Worm (Caenorhabditis elegans) whole organism, L1 larva: Measurements from ENCODE around the gene Y105C5A.13.
A peak's percentile ranks its signal among the peaks of the same experiment; 100 is the strongest.
"Not testable (repeated sequence)": the region's sequence is repeated elsewhere in the genome, so short reads cannot be mapped to it uniquely, and the experiment has no call there.

ENCODE experiments used
- Y116A8C.19 ChIP-seq: sonication (generic microtip); optimal IDR thresholded peaks from 2 replicates; lab custom pipeline; 2016; ENCODE audit warnings: missing compliant biosample characterization, missing genetic modification characterization, borderline replicate concordance
- aly-2 ChIP-seq: fragments of 150-350 bp; optimal IDR thresholded peaks from 2 replicates; lab custom pipeline; 2014; ENCODE audit warnings: missing biosample characterization, missing genetic modification characterization
- blmp-1 ChIP-seq: fragments of 150-350 bp; optimal IDR thresholded peaks from 2 replicates; lab custom pipeline; 2014; ENCODE audit warnings: missing biosample characterization, missing genetic modification characterization
- ceh-8 ChIP-seq: fragments of 200-800 bp; sonication (Bioruptor generic); optimal IDR thresholded peaks from 2 replicates; lab custom pipeline; 2018; ENCODE audit warnings: mild to moderate bottlenecking, missing genetic modification characterization, moderate library complexity, missing compliant biosample characterization
- ceh-82 ChIP-seq, 3 experiments: fragments of 150-350 bp in 1 of 3; sonication (generic microtip) in 2 of 3; optimal IDR thresholded peaks; 2 replicates each; lab custom pipeline; 2014 to 2017; ENCODE audit warnings: missing biosample characterization in 3 of 3, missing genetic modification characterization in 3 of 3
- dsc-1 ChIP-seq: sonication (generic microtip); optimal IDR thresholded peaks from 2 replicates; lab custom pipeline; 2016; ENCODE audit warnings: mild to moderate bottlenecking, missing genetic modification characterization, missing compliant biosample characterization
- efl-3 ChIP-seq: fragments of 200-800 bp; sonication (Bioruptor generic); optimal IDR thresholded peaks from 2 replicates; lab custom pipeline; 2018; ENCODE audit warnings: mild to moderate bottlenecking, missing genetic modification characterization, missing compliant biosample characterization
- egl-13 ChIP-seq: sonication (generic microtip); optimal IDR thresholded peaks from 2 replicates; lab custom pipeline; 2016; ENCODE audit warnings: missing genotype, missing genetic modification reagents, missing genetic modification characterization, missing compliant biosample characterization
- elt-3 ChIP-seq, 6 experiments: fragments of 150-350 bp in 1 of 6; sonication (generic microtip); optimal IDR thresholded peaks; 2 replicates each; lab custom pipeline; 2017 to 2018; ENCODE audit warnings: missing biosample characterization in 6 of 6, missing genetic modification characterization in 6 of 6, inconsistent platforms in 1 of 6
- hlh-4 ChIP-seq: sonication (generic microtip); optimal IDR thresholded peaks from 2 replicates; lab custom pipeline; 2016; ENCODE audit warnings: mild to moderate bottlenecking, missing genetic modification characterization, missing compliant biosample characterization
- isw-1 ChIP-seq: fragments of 200-800 bp; sonication (Bioruptor generic); IDR thresholded peaks from 2 replicates; pipeline ENCODE4 v1.3.6; 2022; ENCODE audit warnings: missing genetic modification characterization, missing compliant biosample characterization
- jun-1 ChIP-seq: fragments of 150-350 bp; optimal IDR thresholded peaks from 2 replicates; lab custom pipeline; 2014; ENCODE audit warnings: missing biosample characterization, missing genetic modification reagents, missing genetic modification characterization
- lin-13 ChIP-seq: fragments of 150-350 bp; optimal IDR thresholded peaks from 2 replicates; lab custom pipeline; 2014; ENCODE audit warnings: missing biosample characterization, missing genetic modification reagents, missing genetic modification characterization
- lsy-2 ChIP-seq, 2 experiments: fragments of 150-350 bp; optimal IDR thresholded peaks; 2 replicates each; lab custom pipeline; 2014; ENCODE audit warnings: missing biosample characterization in 2 of 2, missing genetic modification characterization in 2 of 2
- mdl-1 ChIP-seq, 2 experiments: fragments of 150-350 bp; optimal IDR thresholded peaks; 2 replicates each; lab custom pipeline; 2014 to 2017; ENCODE audit warnings: missing biosample characterization in 2 of 2, missing genetic modification characterization in 2 of 2, inconsistent platforms in 1 of 2
- mep-1 ChIP-seq: fragments of 150-350 bp; optimal IDR thresholded peaks from 2 replicates; lab custom pipeline; 2014; ENCODE audit warnings: missing biosample characterization, missing genetic modification characterization
- nhr-19 ChIP-seq: fragments of 200-800 bp; sonication (Bioruptor generic); conservative IDR thresholded peaks from 2 replicates; pipeline ENCODE4 v1.3.6; 2022; ENCODE audit warnings: missing genetic modification characterization, missing compliant biosample characterization
- nhr-20 ChIP-seq: sonication (generic microtip); optimal IDR thresholded peaks from 2 replicates; lab custom pipeline; 2016; ENCODE audit warnings: mild to moderate bottlenecking, missing genetic modification characterization, missing compliant biosample characterization
- nhr-28 ChIP-seq: fragments of 150-350 bp; optimal IDR thresholded peaks from 2 replicates; lab custom pipeline; 2014; ENCODE audit warnings: missing biosample characterization, missing genetic modification characterization
- nhr-85 ChIP-seq: sonication (generic microtip); peaks from one replicate; lab custom pipeline; 2016; ENCODE audit warnings: missing genetic modification characterization, inconsistent platforms, missing compliant biosample characterization
- pag-3 ChIP-seq: sonication (generic microtip); optimal IDR thresholded peaks from 2 replicates; lab custom pipeline; 2017; ENCODE audit warnings: missing genetic modification characterization, mild to moderate bottlenecking, missing compliant biosample characterization, antibody characterized with exemption, borderline replicate concordance; ENCODE audit not compliant: insufficient read depth
- sox-4 ChIP-seq: sonication (generic microtip); optimal IDR thresholded peaks from 2 replicates; lab custom pipeline; 2016; ENCODE audit warnings: missing genetic modification characterization, missing compliant biosample characterization
- sptf-1 ChIP-seq: fragments of 150-350 bp; optimal IDR thresholded peaks from 2 replicates; lab custom pipeline; 2014; ENCODE audit warnings: missing biosample characterization, missing genetic modification characterization
- tlp-1 ChIP-seq: fragments of 150-350 bp; optimal IDR thresholded peaks from 2 replicates; lab custom pipeline; 2014; ENCODE audit warnings: missing biosample characterization, missing genetic modification characterization
- unc-130 ChIP-seq: fragments of 150-350 bp; optimal IDR thresholded peaks from 2 replicates; lab custom pipeline; 2017; ENCODE audit warnings: missing biosample characterization, missing genetic modification characterization, inconsistent platforms
- unc-62 ChIP-seq: fragments of 150-350 bp; optimal IDR thresholded peaks from 2 replicates; lab custom pipeline; 2014; ENCODE audit warnings: missing biosample characterization, missing genetic modification reagents, missing genetic modification characterization
- unc-98 ChIP-seq: fragments of 200-800 bp; sonication (Bioruptor generic); IDR thresholded peaks from 2 replicates; pipeline ENCODE4 v1.3.6; 2022; ENCODE audit warnings: missing genetic modification characterization, missing compliant biosample characterization
- xbp-1 ChIP-seq: sonication (generic microtip); optimal IDR thresholded peaks from 2 replicates; lab custom pipeline; 2016; ENCODE audit warnings: missing genetic modification characterization, missing compliant biosample characterization
- ztf-11 ChIP-seq, 2 experiments: sonication (generic microtip); optimal IDR thresholded peaks; 2 replicates each; lab custom pipeline; 2016 to 2017; ENCODE audit warnings: missing genetic modification characterization in 2 of 2, missing biosample characterization in 1 of 2, missing compliant biosample characterization in 1 of 2

Y105C5A.13 gene

DNA sequence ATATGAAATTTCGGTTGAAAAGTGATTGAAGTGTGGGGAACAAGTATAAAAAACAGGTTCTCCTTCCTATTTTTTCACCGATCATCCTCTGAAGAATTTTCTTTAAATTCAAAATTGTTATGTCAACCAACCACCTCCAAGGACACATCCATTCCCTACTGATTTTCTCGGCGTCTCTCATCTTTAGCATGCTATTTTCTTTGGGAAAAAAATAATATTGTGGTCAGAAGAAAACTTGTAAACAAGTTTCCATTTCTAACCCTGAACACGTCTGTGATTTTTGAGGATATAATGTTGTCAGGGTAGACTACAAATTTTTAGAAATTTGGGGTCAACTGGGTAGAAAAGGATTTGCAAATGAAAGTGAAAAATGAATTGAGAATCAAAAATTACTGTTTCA lies 23.4 kb upstream of the Y105C5A.13 start:
- no peak for TF ChIP-seq lin-13 (GFP tag; lab: Kevin White, UChicago)
- TF ChIP-seq mep-1 (tag; lab: Kevin White, UChicago), result peak; percentile 13
- TF ChIP-seq egl-13 (tag; lab: Kevin White, UChicago), result no peak
- TF ChIP-seq lsy-2 (tag; optimal IDR thresholded peaks at IDR 0.05; lab: Kevin White, UChicago), result peak in 1 of 2 experiments; percentile 28
- peak; percentile 50 for TF ChIP-seq nhr-20
- TF ChIP-seq elt-3 (tag; optimal IDR thresholded peaks at IDR 0.05; lab: Kevin White, UChicago), result peak in 1 of 6 experiments; percentile 36
- peak; percentile 34 for TF ChIP-seq blmp-1 (tag; lab: Kevin White, UChicago)
- TF ChIP-seq nhr-85, result peak; percentile 87

DNA sequence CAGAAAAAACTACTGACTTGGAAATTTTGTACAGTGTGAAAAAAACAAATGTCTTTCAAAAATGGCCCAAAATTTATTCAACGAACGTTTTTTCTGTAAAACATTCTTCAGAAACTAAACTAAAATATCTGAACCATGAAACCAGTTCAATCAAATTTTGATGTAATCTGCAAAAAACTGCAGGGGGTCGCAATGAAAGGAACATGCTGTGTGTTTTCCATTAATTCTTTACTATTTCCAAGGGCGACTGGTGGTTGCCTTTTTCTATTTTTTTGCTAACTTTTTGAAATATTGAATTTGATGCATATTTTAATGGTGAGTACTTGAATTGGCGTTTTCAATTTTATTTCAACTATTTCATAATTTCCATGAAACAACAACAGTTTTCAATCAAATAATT lies 9.8 kb upstream of the Y105C5A.13 start, which contains the start of gene Y105C5A.9:
Y105C5A.9 (plus strand) TSS at position 301 of the 400 bp plus-strand sequence.
- TF ChIP-seq ceh-82 (tag; optimal IDR thresholded peaks at IDR 0.05; lab: Kevin White, UChicago), result no peak
- no peak for TF ChIP-seq unc-98
- no peak for TF ChIP-seq ztf-11 (tag; optimal IDR thresholded peaks at IDR 0.05; lab: Kevin White, UChicago)
- no peak for TF ChIP-seq sox-4
- TF ChIP-seq mep-1 (tag; lab: Kevin White, UChicago), result no peak
- no peak for TF ChIP-seq nhr-19
- TF ChIP-seq xbp-1 (tag; lab: Kevin White, UChicago), result no peak
- no peak for TF ChIP-seq tlp-1 (tag; lab: Kevin White, UChicago)
- TF ChIP-seq Y116A8C.19 (tag; lab: Kevin White, UChicago), result no peak
- no peak for TF ChIP-seq isw-1
- no peak for TF ChIP-seq nhr-28
- no peak for TF ChIP-seq blmp-1 (tag; lab: Kevin White, UChicago)
- no peak for TF ChIP-seq hlh-4 (tag; lab: Kevin White, UChicago)
- no peak for TF ChIP-seq ceh-8 (GFP tag; lab: Kevin White, UChicago)
- TF ChIP-seq sptf-1 (tag; lab: Kevin White, UChicago), result no peak
- TF ChIP-seq pag-3 (tag; lab: Kevin White, UChicago), result no peak
- TF ChIP-seq aly-2 (tag; lab: Kevin White, UChicago), result no peak
- TF ChIP-seq unc-130 (tag; lab: Kevin White, UChicago), result no peak

DNA sequence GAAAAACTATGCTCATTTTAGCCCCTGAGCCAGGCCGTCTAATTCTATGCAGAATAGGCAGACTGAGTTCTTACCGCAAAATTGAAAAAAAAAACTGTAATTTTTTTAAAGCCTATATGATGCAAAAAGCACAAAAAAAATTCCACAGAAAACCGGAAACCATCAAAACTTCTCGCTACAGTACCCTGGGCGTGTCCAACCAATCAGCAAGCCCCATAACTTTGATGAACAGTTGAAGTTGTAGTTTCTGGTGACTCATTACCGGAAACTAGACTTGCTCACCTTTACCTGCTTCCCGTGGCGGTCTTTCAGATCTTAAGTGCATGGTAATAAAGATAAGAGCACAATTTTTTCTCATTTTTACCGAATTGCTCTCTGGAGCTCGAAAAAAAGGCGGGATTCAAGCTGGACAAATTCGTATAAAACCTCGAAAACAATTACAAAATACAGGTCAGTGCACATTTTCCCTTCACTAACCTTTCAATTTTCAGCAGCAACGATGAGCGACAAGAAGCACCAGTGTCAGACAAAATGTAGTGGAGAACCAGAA lies 6.7 kb upstream of the Y105C5A.13 start, which contains the start of gene Y105C5A.1274:
Y105C5A.1274 (plus strand) TSS at position 500 of the 550 bp plus-strand sequence.
- TF ChIP-seq lsy-2 (tag; optimal IDR thresholded peaks at IDR 0.05; lab: Kevin White, UChicago), result peak in 1 of 2 experiments; percentile 33

DNA sequence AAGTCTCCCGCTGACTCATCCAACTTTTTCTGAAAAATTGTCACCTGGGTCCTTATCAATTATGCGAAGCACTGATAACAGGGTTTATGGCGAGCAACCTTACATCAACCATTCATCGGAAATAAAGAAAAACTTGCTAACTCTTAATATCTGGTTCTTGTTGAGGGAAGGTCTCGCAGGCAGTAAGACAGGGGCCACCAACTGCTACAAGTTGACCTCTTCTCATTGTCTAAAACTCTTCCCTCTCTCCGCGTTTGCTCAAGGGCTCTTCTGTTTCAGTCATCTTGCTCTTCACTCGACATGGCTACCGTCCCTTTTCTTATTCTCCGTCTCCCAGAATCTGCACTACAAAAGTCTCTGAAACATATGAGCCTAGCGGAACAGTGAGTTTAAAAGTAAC lies 5.6 kb upstream of the Y105C5A.13 start, which contains the start of gene Y105C5A.10:
Y105C5A.10 (plus strand) TSS at position 301 of the 400 bp plus-strand sequence.
- not testable (repeated sequence) for TF ChIP-seq lsy-2 (tag; optimal IDR thresholded peaks at IDR 0.05; lab: Kevin White, UChicago); efl-3 (GFP tag; lab: Kevin White, UChicago); unc-62

DNA sequence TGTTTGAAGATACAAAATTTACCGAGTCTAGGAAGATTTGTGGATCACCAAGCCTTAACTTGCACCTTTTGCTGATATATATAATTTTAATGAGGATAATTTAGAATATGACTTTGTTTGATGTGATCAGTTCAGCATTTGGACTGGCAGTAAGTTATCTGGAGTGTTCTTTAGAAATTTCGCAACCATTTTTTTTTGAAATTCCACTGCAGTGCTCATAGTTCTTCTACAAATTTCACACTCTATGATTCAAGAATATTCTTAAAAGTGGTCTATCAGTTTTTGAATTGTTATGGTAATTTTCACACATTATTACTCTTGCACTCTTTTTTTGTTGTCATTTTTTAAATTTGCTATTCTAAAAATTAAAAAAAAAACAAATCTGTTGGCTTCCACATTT lies 1.8 kb upstream of the Y105C5A.13 start:
- TF ChIP-seq ceh-82 (tag; optimal IDR thresholded peaks at IDR 0.05; lab: Kevin White, UChicago), result no peak
- TF ChIP-seq sox-4, result no peak

DNA sequence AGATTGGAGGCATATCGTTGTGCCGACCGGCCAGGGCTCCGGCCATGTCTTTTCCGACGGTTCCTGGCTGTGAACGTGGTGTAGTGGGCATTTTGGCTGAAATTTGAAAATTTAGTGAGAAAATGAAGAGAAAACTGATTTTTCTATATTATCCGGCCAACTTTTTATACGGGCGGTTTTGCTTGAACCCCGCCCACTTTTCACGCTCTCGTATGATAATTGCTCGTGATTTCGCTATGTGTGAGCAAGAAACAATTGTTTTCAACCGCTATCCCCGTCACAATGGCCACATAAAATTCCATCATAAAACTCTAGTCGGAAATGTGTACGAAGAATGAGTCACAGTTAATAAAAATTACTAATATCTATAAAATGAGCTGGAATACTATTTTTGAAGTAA lies 668 bp downstream of the Y105C5A.13 start, which contains the start of gene Y105C5A.12:
Y105C5A.12 (minus strand) TSS at position 101 of the 400 bp plus-strand sequence.
- TF ChIP-seq jun-1; mdl-1 (tag; optimal IDR thresholded peaks at IDR 0.05; lab: Kevin White, UChicago); dsc-1 (tag; lab: Kevin White, UChicago): not testable (repeated sequence)
- TF ChIP-seq, all 84 proteins: peak for 0; not testable (repeated sequence) for 84
